Worm (Caenorhabditis elegans) whole organism, L4/young adult: ENCODE measurements around the gene F13H6.5.

Experiments
- W03F9.2 ChIP-seq: fragments of 150-350 bp; optimal IDR thresholded peaks from 2 replicates; lab custom pipeline; 2014; ENCODE audit warnings: missing biosample characterization, missing genetic modification characterization
- him-1 ChIP-seq: sonication (generic microtip); optimal IDR thresholded peaks from 2 replicates; lab custom pipeline; 2016; ENCODE audit warnings: missing genotype, missing genetic modification reagents, missing genetic modification characterization, missing compliant biosample characterization

- TF ChIP-seq W03F9.2 (no peak), him-1 (tag; lab: Kevin White, UChicago) (no peak)
Observed at ce11 chrV:6368494-6368893, 6.2 kb downstream of the F13H6.5 start.
